Fruit fly (Drosophila melanogaster) Kc167 (cell line): ENCODE data around the gene tipE.

ENCODE experiments used
- Myc ChIP-seq: fragments of >200 bp; optimal IDR thresholded peaks from 2 replicates; lab custom pipeline; 2017; ENCODE audit warnings: missing external identifiers
- Sin3A ChIP-seq: fragments of >200 bp; optimal IDR thresholded peaks from 2 replicates; lab custom pipeline; 2018; ENCODE audit warnings: missing external identifiers
- h ChIP-seq: fragments of >200 bp; optimal IDR thresholded peaks from 3 replicates; lab custom pipeline; 2018; ENCODE audit warnings: missing external identifiers
- insv ChIP-seq: fragments of >200 bp; optimal IDR thresholded peaks from 3 replicates; lab custom pipeline; 2018; ENCODE audit warnings: missing external identifiers
- psq ChIP-seq: fragments of >200 bp; optimal IDR thresholded peaks from 2 replicates; lab custom pipeline; 2017; ENCODE audit warnings: missing external identifiers

- TF ChIP-seq psq (lab: Kevin White, UChicago), result no peak
- no peak for TF ChIP-seq Myc (lab: Kevin White, UChicago)
- TF ChIP-seq h (lab: Kevin White, UChicago), result no peak
- TF ChIP-seq Sin3A (lab: Kevin White, UChicago), result no peak
- no peak for TF ChIP-seq insv
Observed at dm6 chr3L:4209731-4210130, 21.4 kb downstream of the tipE start.
